Fruit fly (Drosophila melanogaster): ENCODE data around the gene Gr68a.
A peak's percentile ranks its signal among the peaks of the same experiment; 100 is the strongest.

Gr68a gene

DNA sequence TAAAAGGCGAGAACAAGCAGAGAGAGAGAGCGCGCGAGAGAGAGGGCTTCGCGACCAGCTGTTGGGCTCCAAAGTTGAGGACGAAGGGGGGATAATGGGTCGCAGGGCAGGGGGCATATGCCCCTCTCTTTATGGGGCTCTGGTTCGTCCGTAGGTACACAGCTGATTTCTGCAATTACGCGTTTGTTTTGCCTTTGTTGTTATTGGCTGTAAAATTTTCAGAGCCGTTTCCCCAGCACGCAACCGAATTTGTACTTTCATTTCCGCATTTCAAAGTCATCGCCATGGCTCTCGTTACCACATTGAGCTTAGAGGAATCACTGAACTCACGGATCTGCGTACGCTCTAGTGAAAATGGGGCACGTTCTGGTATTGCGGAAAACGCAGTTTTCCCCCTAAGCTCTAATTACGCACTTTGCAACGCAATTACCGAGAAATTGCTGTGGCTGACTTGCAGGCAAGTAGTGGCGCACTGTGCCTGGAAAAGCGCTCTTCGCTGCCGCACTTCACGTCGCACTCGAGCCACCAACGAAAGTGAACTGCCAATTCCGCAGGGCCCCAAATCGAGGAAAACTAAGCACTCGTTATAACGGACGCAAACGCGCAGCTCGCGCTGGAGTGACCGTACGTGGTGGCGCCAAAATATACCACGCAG, 43.0 kb upstream of the Gr68a start, which contains the start of gene CG11658 (continued):
- TF ChIP-seq Sox102F (GFP tag; optimal IDR thresholded peaks at IDR 0.05) (no peak), dsx (GFP tag; optimal IDR thresholded peaks at IDR 0.05; ENCODE audit: poor library complexity, severe bottlenecking) (peak; percentile 11), vri (GFP tag; optimal IDR thresholded peaks at IDR 0.05) (peak; percentile 37), CG9139 (GFP tag; optimal IDR thresholded peaks at IDR 0.05) (peak; percentile 33), CG6163 (GFP tag; IDR thresholded peaks at IDR 0.05) (peak; percentile 77), CG7368 (GFP tag; optimal IDR thresholded peaks at IDR 0.05) (no peak), CG15336 (GFP tag; IDR thresholded peaks at IDR 0.05) (peak; percentile 60), CG11294 (GFP tag; IDR thresholded peaks at IDR 0.05) (no peak), Ets21C (GFP tag; optimal IDR thresholded peaks at IDR 0.05) (no peak), CG31627 (GFP tag; optimal IDR thresholded peaks at IDR 0.05) (no peak), Eip78C (GFP tag) (peak; percentile 40)

DNA sequence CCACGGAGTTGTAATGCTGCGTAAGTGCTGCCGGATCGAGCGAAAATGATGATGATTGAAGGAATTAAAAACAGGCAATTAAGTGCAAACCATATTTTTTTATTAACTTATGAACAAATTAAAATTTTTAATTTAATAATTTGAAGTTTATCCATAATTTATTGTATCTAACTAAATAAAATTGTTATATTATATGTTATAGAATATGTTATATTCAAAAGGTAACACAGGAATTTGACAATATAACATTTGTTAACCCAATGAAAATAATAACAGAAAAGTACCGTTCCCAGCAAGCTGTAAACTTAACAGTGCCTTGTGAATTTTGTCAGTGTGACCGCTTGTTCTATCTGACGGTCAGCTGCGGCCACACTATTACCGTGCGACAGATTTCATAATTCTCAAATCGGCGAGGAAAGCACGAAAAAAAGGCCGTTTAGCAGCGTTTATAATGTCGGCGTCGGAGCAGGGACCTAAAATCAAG, 42.4 kb upstream of the Gr68a start, which contains the start of the genes Ccdc56 and mtTFB1:
Ccdc56 (plus strand) TSS at position 347 of the 484 bp plus-strand sequence.
mtTFB1 (plus strand) TSS at position 347 of the 484 bp plus-strand sequence.
- TF ChIP-seq vri (GFP tag; optimal IDR thresholded peaks at IDR 0.05) (peak; percentile 75), CG31627 (GFP tag; optimal IDR thresholded peaks at IDR 0.05) (peak; percentile 19), net (GFP tag; optimal IDR thresholded peaks at IDR 0.05) (no peak), Eip78C (GFP tag) (peak; percentile 21), cyc (GFP tag; optimal IDR thresholded peaks at IDR 0.05) (peak; percentile 4)

DNA sequence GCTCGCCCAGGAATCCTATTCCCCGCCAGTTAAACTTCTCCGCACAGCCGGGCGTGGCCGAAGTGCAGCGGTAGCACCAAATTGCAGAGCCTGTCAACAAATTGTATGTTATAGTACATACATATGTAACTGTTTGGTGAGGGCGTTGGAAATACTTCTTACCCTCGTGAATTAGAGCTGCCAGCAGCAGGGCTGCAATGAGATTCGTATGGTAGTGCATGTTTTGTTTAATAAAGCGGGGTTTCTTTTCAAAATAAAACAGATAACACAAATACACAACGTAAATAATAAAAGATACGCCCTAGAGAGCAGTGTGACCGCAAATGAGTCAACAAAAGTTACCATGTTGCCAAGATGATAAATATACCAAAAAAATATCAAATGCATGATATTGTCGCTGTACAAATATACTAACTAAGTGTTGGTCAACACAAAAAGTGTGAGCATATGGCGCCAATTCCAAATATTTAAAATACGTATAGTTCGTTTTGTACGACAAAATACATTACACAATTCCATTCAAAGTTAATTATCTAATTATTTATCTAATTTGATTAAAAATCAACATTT, 40.0 kb upstream of the Gr68a start, which contains the start of gene crim:
crim (minus strand) TSS at position 328 of the 570 bp plus-strand sequence.
- TF ChIP-seq ss (GFP tag; optimal IDR thresholded peaks at IDR 0.05) (no peak), Smox (GFP tag; optimal IDR thresholded peaks at IDR 0.05) (no peak), dac (GFP tag; optimal IDR thresholded peaks at IDR 0.05) (no peak), Eip75B (GFP tag; optimal IDR thresholded peaks at IDR 0.05) (no peak), cyc (GFP tag; optimal IDR thresholded peaks at IDR 0.05) (peak; percentile 1), Blimp-1 (GFP tag; optimal IDR thresholded peaks at IDR 0.05) (no peak), CG8319 (GFP tag; optimal IDR thresholded peaks at IDR 0.05) (no peak), fkh (GFP tag; optimal IDR thresholded peaks at IDR 0.05) (peak; percentile 80), CG1621 (tag; optimal IDR thresholded peaks at IDR 0.05) (no peak)

DNA sequence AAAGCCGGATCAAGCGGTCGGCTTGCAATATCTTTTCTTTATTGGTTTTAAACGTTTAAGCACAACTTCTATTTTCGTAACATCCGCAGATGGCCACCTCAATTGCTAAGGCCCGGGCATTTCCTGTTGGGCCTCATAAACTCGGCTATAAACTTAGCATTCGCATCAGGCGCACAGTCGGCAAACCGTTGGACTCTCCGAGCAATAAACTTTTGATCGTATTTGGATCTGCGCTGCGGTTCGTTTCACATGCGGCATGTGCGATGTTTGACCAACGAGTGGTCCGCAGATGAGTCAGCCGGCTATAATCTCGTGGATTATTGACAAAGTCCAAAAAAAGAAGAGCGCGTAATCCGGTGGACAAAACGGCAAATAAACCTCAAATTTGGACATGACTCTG, 39.3 kb upstream of the Gr68a start:
- TF ChIP-seq CG1621 (tag; optimal IDR thresholded peaks at IDR 0.05) = no peak
- no peak for TF ChIP-seq Ets96B (tag; optimal IDR thresholded peaks at IDR 0.05)
- no peak for TF ChIP-seq pdm3 (GFP tag; optimal IDR thresholded peaks at IDR 0.05)
- no peak for TF ChIP-seq fd85E (GFP tag; optimal IDR thresholded peaks at IDR 0.05)
- TF ChIP-seq eg (GFP tag; IDR thresholded peaks at IDR 0.05) = no peak
- no peak for TF ChIP-seq Hr4 (GFP tag; optimal IDR thresholded peaks at IDR 0.05)
- no peak for TF ChIP-seq CG4318 (GFP tag; optimal IDR thresholded peaks at IDR 0.05)
- TF ChIP-seq Eip78C (GFP tag) = no peak
- TF ChIP-seq CG6792 (GFP tag; optimal IDR thresholded peaks at IDR 0.05) = no peak
- TF ChIP-seq Eip75B (GFP tag; optimal IDR thresholded peaks at IDR 0.05) = no peak

DNA sequence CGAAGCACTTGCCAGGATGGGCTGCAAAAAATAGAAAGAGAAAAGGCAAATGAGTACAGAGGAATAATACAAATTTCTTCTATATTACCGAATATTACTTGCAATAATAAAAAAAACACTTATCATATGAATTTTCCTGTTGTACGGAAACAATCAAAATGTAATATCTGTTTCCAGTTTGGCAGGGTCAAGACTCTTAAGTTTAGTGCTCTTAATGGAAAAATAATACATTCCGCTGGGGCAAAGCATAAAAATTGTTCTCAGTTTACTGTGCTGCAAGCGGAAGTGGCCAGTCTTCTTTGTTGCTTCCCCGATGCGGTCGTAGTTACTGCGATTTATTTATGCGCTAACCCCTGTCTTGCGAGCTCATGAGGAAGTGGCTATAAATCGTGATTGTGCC, 38.3 kb upstream of the Gr68a start:
- TF ChIP-seq Hr4 (GFP tag; optimal IDR thresholded peaks at IDR 0.05) (no peak), CG3032 (tag; optimal IDR thresholded peaks at IDR 0.05) (peak; percentile 9), ss (GFP tag; optimal IDR thresholded peaks at IDR 0.05) (peak; percentile 6 to 45), cyc (GFP tag; optimal IDR thresholded peaks at IDR 0.05) (no peak), lz (GFP tag; optimal IDR thresholded peaks at IDR 0.05) (no peak), CG6808 (GFP tag; optimal IDR thresholded peaks at IDR 0.05) (peak; percentile 13), dsx (GFP tag; optimal IDR thresholded peaks at IDR 0.05; ENCODE audit: poor library complexity, severe bottlenecking) (peak; percentile 59), Lpt (GFP tag; optimal IDR thresholded peaks at IDR 0.05) (no peak), CG6163 (GFP tag; IDR thresholded peaks at IDR 0.05) (0 out of 3 replicates have a peak, but pooled peaks have one; percentile 35), CG7368 (GFP tag; optimal IDR thresholded peaks at IDR 0.05) (no peak), CG6792 (GFP tag; optimal IDR thresholded peaks at IDR 0.05) (peak; percentile 1), eg (GFP tag; IDR thresholded peaks at IDR 0.05) (no peak), CG3919 (GFP tag; optimal IDR thresholded peaks at IDR 0.05) (peak; percentile 46), CG9139 (GFP tag; optimal IDR thresholded peaks at IDR 0.05) (peak; percentile 18), CG8119 (GFP tag; IDR thresholded peaks at IDR 0.05) (no peak), Sox102F (GFP tag; optimal IDR thresholded peaks at IDR 0.05) (no peak), dac (GFP tag; optimal IDR thresholded peaks at IDR 0.05) (no peak), CG4318 (GFP tag; optimal IDR thresholded peaks at IDR 0.05) (no peak), OdsH (GFP tag; optimal IDR thresholded peaks at IDR 0.05) (peak; percentile 16), acj6 (GFP tag; optimal IDR thresholded peaks at IDR 0.05) (peak; percentile 19), CG6276 (GFP tag; optimal IDR thresholded peaks at IDR 0.05) (no peak), CG10631 (GFP tag; optimal IDR thresholded peaks at IDR 0.05) (peak; percentile 29), CG10669 (GFP tag; optimal IDR thresholded peaks at IDR 0.05) (peak; percentile 43), Eip78C (GFP tag) (peak; percentile 91)
